Worm (Caenorhabditis elegans) whole organism, L4 larva: ENCODE results near the gene srx-73.

Experiments
- F10B5.3 ChIP-seq: sonication (generic microtip); optimal IDR thresholded peaks from 2 replicates; lab custom pipeline; 2016; ENCODE audit warnings: mild to moderate bottlenecking, missing genetic modification characterization, missing compliant biosample characterization
- F37D6.2 ChIP-seq: sonication (generic microtip); optimal IDR thresholded peaks from 2 replicates; lab custom pipeline; 2016; ENCODE audit warnings: mild to moderate bottlenecking, missing genetic modification characterization, missing compliant biosample characterization
- ZK337.2 ChIP-seq: fragments of 200-800 bp; sonication (Bioruptor generic); IDR thresholded peaks from 2 replicates; pipeline ENCODE4 v1.3.6; 2022; ENCODE audit warnings: missing genetic modification reagents, missing genetic modification characterization, missing compliant biosample characterization
- ceh-20 ChIP-seq: fragments of 200-800 bp; sonication (Bioruptor generic); IDR thresholded peaks from 2 replicates; pipeline ENCODE4 v1.3.6; 2022; ENCODE audit warnings: missing genetic modification reagents, missing genetic modification characterization, missing compliant biosample characterization
- ceh-44 ChIP-seq: fragments of 200-800 bp; sonication (Bioruptor generic); IDR thresholded peaks from 2 replicates; pipeline ENCODE4 v1.3.6; 2022; ENCODE audit warnings: missing genetic modification reagents, missing genetic modification characterization, missing compliant biosample characterization
- dpl-1 ChIP-seq: fragments of 150-350 bp; optimal IDR thresholded peaks from 2 replicates; lab custom pipeline; 2014; ENCODE audit warnings: missing biosample characterization, missing genetic modification reagents, missing genetic modification characterization
- dve-1 ChIP-seq: sonication (generic microtip); optimal IDR thresholded peaks from 2 replicates; lab custom pipeline; 2017; ENCODE audit warnings: antibody characterized with exemption, mild to moderate bottlenecking, missing genetic modification characterization, missing compliant biosample characterization; ENCODE audit not compliant: insufficient read depth
- hlh-30 ChIP-seq: sonication (generic microtip); optimal IDR thresholded peaks from 2 replicates; lab custom pipeline; 2017; ENCODE audit warnings: antibody characterized with exemption, mild to moderate bottlenecking, missing genetic modification characterization, missing compliant biosample characterization; ENCODE audit not compliant: insufficient read depth
- jun-1 ChIP-seq: fragments of 150-350 bp; optimal IDR thresholded peaks from 2 replicates; lab custom pipeline; 2014; ENCODE audit warnings: missing biosample characterization, missing genetic modification reagents, missing genetic modification characterization
- lin-38 ChIP-seq: fragments of 200-800 bp; sonication (Bioruptor generic); IDR thresholded peaks from 2 replicates; pipeline ENCODE4 v1.3.6; 2022; ENCODE audit warnings: missing genetic modification reagents, missing genetic modification characterization, missing compliant biosample characterization
- lsy-2 ChIP-seq, 2 experiments: fragments of 150-350 bp in 1 of 2; sonication (generic microtip) in 1 of 2; optimal IDR thresholded peaks; 2 replicates each; lab custom pipeline; 2014 to 2017; ENCODE audit warnings: missing biosample characterization in 2 of 2, missing genetic modification characterization in 2 of 2
- mep-1 ChIP-seq: fragments of 150-350 bp; sonication (generic microtip); optimal IDR thresholded peaks from 3 replicates; lab custom pipeline; 2014; ENCODE audit warnings: missing biosample characterization, missing genetic modification characterization
- nhr-102 ChIP-seq: sonication (generic microtip); optimal IDR thresholded peaks from 2 replicates; lab custom pipeline; 2016; ENCODE audit warnings: mild to moderate bottlenecking, missing genetic modification characterization, moderate library complexity, missing compliant biosample characterization
- nhr-77 ChIP-seq: fragments of 150-350 bp; optimal IDR thresholded peaks from 2 replicates; lab custom pipeline; 2014; ENCODE audit warnings: missing biosample characterization, missing genetic modification characterization
- rbr-2 ChIP-seq: sonication (generic microtip); optimal IDR thresholded peaks from 2 replicates; lab custom pipeline; 2016; ENCODE audit warnings: missing genotype, missing genetic modification characterization, missing compliant biosample characterization
- ztf-7 ChIP-seq: fragments of 150-350 bp; optimal IDR thresholded peaks from 2 replicates; lab custom pipeline; 2014; ENCODE audit warnings: missing biosample characterization, missing genetic modification characterization

Gene srx-73

DNA sequence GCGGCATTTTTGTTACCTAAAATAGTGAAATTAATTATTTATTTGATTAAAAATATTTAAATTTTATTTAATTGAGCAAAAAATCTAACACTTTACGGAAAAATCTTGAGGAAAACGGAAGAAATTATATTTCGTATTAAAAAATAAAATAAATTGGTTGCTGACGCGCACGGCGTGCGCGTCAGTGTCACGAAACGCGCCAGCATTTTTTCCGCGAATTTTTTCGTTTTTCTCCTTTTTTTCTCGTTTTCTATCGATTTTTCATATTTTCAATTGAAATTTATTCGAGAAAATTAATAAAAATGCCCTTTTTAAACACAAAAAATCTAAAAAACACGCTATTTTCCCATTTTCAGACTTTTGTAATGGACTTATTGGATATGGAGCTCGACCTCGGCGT is 49.7 kb downstream of the srx-73 start, which contains the start of the genes Y61A9LA.10 and F54D11.4:
Y61A9LA.10 (minus strand) TSS at position 16 of the 400 bp plus-strand sequence.
F54D11.4 (plus strand) TSS at position 350 of the 400 bp plus-strand sequence.
- TF ChIP-seq ceh-20 (GFP tag; lab: Robert Waterston, UW) (no peak), ztf-7 (tag; lab: Kevin White, UChicago) (peak; percentile 54), dpl-1 (GFP tag; lab: Kevin White, UChicago) (peak; percentile 72), mep-1 (tag; lab: Kevin White, UChicago) (peak; percentile 66), lsy-2 (tag; optimal IDR thresholded peaks at IDR 0.05; lab: Kevin White, UChicago) (peak in 1 of 2 experiments; percentile 83), lin-38 (peak; percentile 69), F37D6.2 (peak; percentile 22), hlh-30 (tag; lab: Kevin White, UChicago) (peak; percentile 27), rbr-2 (tag; lab: Kevin White, UChicago) (peak; percentile 50), dve-1 (tag; lab: Kevin White, UChicago) (peak; percentile 52), nhr-77 (tag; lab: Kevin White, UChicago) (peak; percentile 52), nhr-102 (tag; lab: Kevin White, UChicago) (peak; percentile 51), F10B5.3 (tag; lab: Kevin White, UChicago) (peak; percentile 9), ZK337.2 (no peak), ceh-44 (GFP tag; lab: Robert Waterston, UW) (no peak), jun-1 (tag; lab: Kevin White, UChicago) (no peak)
- TF ChIP-seq, all 104 proteins: peak for 12
